Worm (Caenorhabditis elegans) whole organism, late embryonic: Measurements from ENCODE around the gene C05D12.2.

Experiments used
- ceh-24 ChIP-seq: sonication (generic microtip); optimal IDR thresholded peaks from 2 replicates; lab custom pipeline; 2016; ENCODE audit warnings: mild to moderate bottlenecking, missing genetic modification characterization, missing compliant biosample characterization
- che-1 ChIP-seq: sonication (generic microtip); optimal IDR thresholded peaks from 2 replicates; lab custom pipeline; 2016; ENCODE audit warnings: mild to moderate bottlenecking, missing genetic modification characterization, missing compliant biosample characterization
- pag-3 ChIP-seq: sonication (generic microtip); optimal IDR thresholded peaks from 2 replicates; lab custom pipeline; 2016; ENCODE audit warnings: missing compliant biosample characterization, missing genetic modification characterization, borderline replicate concordance
- pqm-1 ChIP-seq: sonication (generic microtip); optimal IDR thresholded peaks from 2 replicates; lab custom pipeline; 2016; ENCODE audit warnings: missing genetic modification characterization, missing compliant biosample characterization
- sox-4 ChIP-seq: sonication (generic microtip); optimal IDR thresholded peaks from 2 replicates; lab custom pipeline; 2017; ENCODE audit warnings: mild to moderate bottlenecking, missing genetic modification characterization, inconsistent platforms, missing compliant biosample characterization
- tbx-2 ChIP-seq: sonication (generic microtip); optimal IDR thresholded peaks from 2 replicates; lab custom pipeline; 2016; ENCODE audit warnings: missing genetic modification characterization, missing compliant biosample characterization
- unc-55 ChIP-seq: sonication (generic microtip); optimal IDR thresholded peaks from 2 replicates; lab custom pipeline; 2017; ENCODE audit warnings: missing biosample characterization, missing genetic modification reagents, missing genetic modification characterization
- ztf-16 ChIP-seq: sonication (generic microtip); optimal IDR thresholded peaks from 2 replicates; lab custom pipeline; 2017; ENCODE audit warnings: missing genetic modification characterization, missing compliant biosample characterization

DNA sequence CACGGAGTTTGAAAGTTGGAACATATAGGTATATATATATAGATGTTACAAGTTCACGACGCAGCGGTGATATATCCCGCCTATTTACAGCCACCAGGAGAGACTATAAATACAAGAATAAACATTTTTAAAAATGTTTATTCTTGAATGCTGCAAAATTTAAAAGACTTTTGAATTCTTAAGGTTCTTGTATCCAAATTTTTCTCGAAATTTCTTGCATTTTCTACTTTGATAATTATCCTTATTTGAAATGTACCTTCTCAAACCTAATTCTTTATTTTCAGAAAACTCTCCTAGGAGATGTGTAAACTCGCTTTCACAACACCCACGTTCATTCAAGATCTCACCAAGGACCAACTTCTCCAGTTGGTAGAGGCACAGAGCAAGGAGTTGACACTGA lies 13.5 kb downstream of the C05D12.2 start, which contains the start of gene C05D12.4:
- TF ChIP-seq sox-4 = no peak
- TF ChIP-seq ceh-24 (tag; lab: Kevin White, UChicago) = no peak
- no peak for TF ChIP-seq ztf-16
- TF ChIP-seq unc-55 (GFP tag; lab: Kevin White, UChicago) = no peak
- no peak for TF ChIP-seq pqm-1 (tag; lab: Kevin White, UChicago)
- TF ChIP-seq che-1 (tag; lab: Kevin White, UChicago) = no peak
- TF ChIP-seq pag-3 (tag; lab: Kevin White, UChicago) = no peak
- no peak for TF ChIP-seq tbx-2 (tag; lab: Kevin White, UChicago)
